Worm (Caenorhabditis elegans) whole organism, late embryonic: ENCODE measurements around the gene T27C5.12.

Experiments
- C08G9.2 ChIP-seq: sonication (generic microtip); optimal IDR thresholded peaks from 2 replicates; lab custom pipeline; 2016; ENCODE audit warnings: mild to moderate bottlenecking, missing genetic modification characterization, moderate library complexity, missing compliant biosample characterization
- K02D7.2 ChIP-seq: sonication (generic microtip); optimal IDR thresholded peaks from 2 replicates; lab custom pipeline; 2017; ENCODE audit warnings: mild to moderate bottlenecking, missing genetic modification characterization, missing compliant biosample characterization
- T23F11.4 ChIP-seq: fragments of 200-800 bp; sonication (Bioruptor generic); optimal IDR thresholded peaks from 2 replicates; lab custom pipeline; 2018; ENCODE audit warnings: mild to moderate bottlenecking, missing genetic modification characterization, missing compliant biosample characterization
- Y22D7AL.16 ChIP-seq: sonication (generic microtip); optimal IDR thresholded peaks from 2 replicates; lab custom pipeline; 2016; ENCODE audit warnings: missing genetic modification characterization, missing compliant biosample characterization
- ahr-1 ChIP-seq: sonication (generic microtip); optimal IDR thresholded peaks from 2 replicates; lab custom pipeline; 2016; ENCODE audit warnings: missing genetic modification characterization, missing compliant biosample characterization
- ama-1 ChIP-seq: fragments of 150-350 bp; optimal IDR thresholded peaks from 2 replicates; lab custom pipeline; 2014
- ceh-14 ChIP-seq: sonication (generic microtip); optimal IDR thresholded peaks from 2 replicates; lab custom pipeline; 2016; ENCODE audit warnings: missing genotype, missing genetic modification characterization, missing compliant biosample characterization
- ceh-18 ChIP-seq: sonication (generic microtip); optimal IDR thresholded peaks from 2 replicates; lab custom pipeline; 2016; ENCODE audit warnings: missing genetic modification characterization, missing compliant biosample characterization
- ceh-2 ChIP-seq: sonication (generic microtip); optimal IDR thresholded peaks from 2 replicates; lab custom pipeline; 2016; ENCODE audit warnings: missing genotype, missing genetic modification characterization, missing compliant biosample characterization
- ceh-22 ChIP-seq: sonication (generic microtip); optimal IDR thresholded peaks from 2 replicates; lab custom pipeline; 2017; ENCODE audit warnings: missing biosample characterization, missing genetic modification characterization
- ceh-24 ChIP-seq: sonication (generic microtip); optimal IDR thresholded peaks from 2 replicates; lab custom pipeline; 2016; ENCODE audit warnings: mild to moderate bottlenecking, missing genetic modification characterization, missing compliant biosample characterization
- ceh-31 ChIP-seq: sonication (generic microtip); optimal IDR thresholded peaks from 2 replicates; lab custom pipeline; 2016; ENCODE audit warnings: missing genetic modification characterization, missing compliant biosample characterization
- ceh-45 ChIP-seq: fragments of 200-800 bp; sonication (Bioruptor generic); IDR thresholded peaks from 2 replicates; pipeline ENCODE4 v1.3.6; 2022; ENCODE audit warnings: missing genetic modification reagents, missing genetic modification characterization, missing compliant biosample characterization
- ceh-48 ChIP-seq: sonication (generic microtip); optimal IDR thresholded peaks from 2 replicates; lab custom pipeline; 2016; ENCODE audit warnings: missing genetic modification characterization, inconsistent platforms, missing compliant biosample characterization
- ceh-6 ChIP-seq: fragments of 200-800 bp; sonication (Bioruptor generic); optimal IDR thresholded peaks from 2 replicates; lab custom pipeline; 2018; ENCODE audit warnings: mild to moderate bottlenecking, missing genetic modification characterization, missing compliant biosample characterization
- che-1 ChIP-seq: sonication (generic microtip); optimal IDR thresholded peaks from 2 replicates; lab custom pipeline; 2016; ENCODE audit warnings: mild to moderate bottlenecking, missing genetic modification characterization, missing compliant biosample characterization
- dve-1 ChIP-seq: sonication (generic microtip); optimal IDR thresholded peaks from 2 replicates; lab custom pipeline; 2017; ENCODE audit warnings: antibody characterized with exemption, mild to moderate bottlenecking, missing genetic modification characterization, missing compliant biosample characterization
- elt-4 ChIP-seq: sonication (generic microtip); optimal IDR thresholded peaks from 2 replicates; lab custom pipeline; 2016; ENCODE audit warnings: missing genetic modification characterization, missing compliant biosample characterization
- ets-4 ChIP-seq: sonication (generic microtip); optimal IDR thresholded peaks from 2 replicates; lab custom pipeline; 2016; ENCODE audit warnings: missing genetic modification characterization, missing compliant biosample characterization
- fkh-6 ChIP-seq: sonication (generic microtip); optimal IDR thresholded peaks from 2 replicates; lab custom pipeline; 2016; ENCODE audit warnings: missing genetic modification characterization, missing compliant biosample characterization
- gmeb-2 ChIP-seq: sonication (generic microtip); optimal IDR thresholded peaks from 2 replicates; lab custom pipeline; 2016; ENCODE audit warnings: missing genetic modification characterization, inconsistent platforms, missing compliant biosample characterization
- hlh-13 ChIP-seq: fragments of 200-800 bp; sonication (Bioruptor generic); optimal IDR thresholded peaks from 2 replicates; lab custom pipeline; 2018; ENCODE audit warnings: mild to moderate bottlenecking, missing genetic modification characterization, missing compliant biosample characterization
- hlh-15 ChIP-seq: sonication (generic microtip); optimal IDR thresholded peaks from 2 replicates; lab custom pipeline; 2016; ENCODE audit warnings: missing genetic modification characterization, missing compliant biosample characterization
- hlh-30 ChIP-seq: sonication (generic microtip); optimal IDR thresholded peaks from 2 replicates; lab custom pipeline; 2017; ENCODE audit warnings: antibody characterized with exemption, missing genetic modification characterization, missing compliant biosample characterization; ENCODE audit not compliant: insufficient read depth
- hlh-6 ChIP-seq: sonication (generic microtip); optimal IDR thresholded peaks from 2 replicates; lab custom pipeline; 2016; ENCODE audit warnings: missing genotype, missing genetic modification characterization, missing compliant biosample characterization
- lin-11 ChIP-seq: fragments of 200-800 bp; sonication (Bioruptor generic); optimal IDR thresholded peaks from 2 replicates; lab custom pipeline; 2018; ENCODE audit warnings: mild to moderate bottlenecking, missing genetic modification characterization, missing compliant biosample characterization
- mec-3 ChIP-seq: sonication (generic microtip); optimal IDR thresholded peaks from 2 replicates; lab custom pipeline; 2016; ENCODE audit warnings: borderline replicate concordance, missing genetic modification characterization, missing compliant biosample characterization
- nhr-11 ChIP-seq: fragments of 150-350 bp; optimal IDR thresholded peaks from 2 replicates; lab custom pipeline; 2014; ENCODE audit warnings: missing biosample characterization, missing genetic modification characterization
- nhr-232 ChIP-seq: sonication (generic microtip); optimal IDR thresholded peaks from 2 replicates; lab custom pipeline; 2016; ENCODE audit warnings: missing genetic modification characterization, missing compliant biosample characterization
- npax-4 ChIP-seq: sonication (generic microtip); optimal IDR thresholded peaks from 2 replicates; lab custom pipeline; 2016; ENCODE audit warnings: missing genetic modification characterization, missing compliant biosample characterization
- pag-3 ChIP-seq: sonication (generic microtip); optimal IDR thresholded peaks from 2 replicates; lab custom pipeline; 2016; ENCODE audit warnings: missing compliant biosample characterization, missing genetic modification characterization, borderline replicate concordance
- pat-9 ChIP-seq: fragments of 200-800 bp; sonication (Bioruptor generic); optimal IDR thresholded peaks from 2 replicates; lab custom pipeline; 2018; ENCODE audit warnings: mild to moderate bottlenecking, missing genetic modification characterization, moderate library complexity, missing compliant biosample characterization
- pax-1 ChIP-seq: fragments of 150-350 bp; optimal IDR thresholded peaks from 2 replicates; lab custom pipeline; 2014; ENCODE audit warnings: missing biosample characterization, missing genetic modification characterization
- pqm-1 ChIP-seq: sonication (generic microtip); optimal IDR thresholded peaks from 2 replicates; lab custom pipeline; 2016; ENCODE audit warnings: missing genetic modification characterization, missing compliant biosample characterization
- pros-1 ChIP-seq: fragments of 150-350 bp; optimal IDR thresholded peaks from 2 replicates; lab custom pipeline; 2014; ENCODE audit warnings: missing biosample characterization, missing genetic modification reagents, missing genetic modification characterization
- rnt-1 ChIP-seq: sonication (generic microtip); optimal IDR thresholded peaks from 2 replicates; lab custom pipeline; 2016; ENCODE audit warnings: missing genetic modification characterization, missing compliant biosample characterization
- sdc-2 ChIP-seq: sonication (generic microtip); optimal IDR thresholded peaks from 2 replicates; lab custom pipeline; 2016; ENCODE audit warnings: missing genotype, missing genetic modification characterization, missing compliant biosample characterization
- sox-4 ChIP-seq: sonication (generic microtip); optimal IDR thresholded peaks from 2 replicates; lab custom pipeline; 2017; ENCODE audit warnings: mild to moderate bottlenecking, missing genetic modification characterization, inconsistent platforms, missing compliant biosample characterization
- tbx-2 ChIP-seq: sonication (generic microtip); optimal IDR thresholded peaks from 2 replicates; lab custom pipeline; 2016; ENCODE audit warnings: missing genetic modification characterization, missing compliant biosample characterization
- tbx-7 ChIP-seq: sonication (generic microtip); optimal IDR thresholded peaks from 2 replicates; lab custom pipeline; 2016; ENCODE audit warnings: missing genotype, missing genetic modification characterization, missing compliant biosample characterization
- unc-86 ChIP-seq: sonication (generic microtip); optimal IDR thresholded peaks from 2 replicates; lab custom pipeline; 2016; ENCODE audit warnings: missing genetic modification characterization, missing compliant biosample characterization

Gene T27C5.12

DNA sequence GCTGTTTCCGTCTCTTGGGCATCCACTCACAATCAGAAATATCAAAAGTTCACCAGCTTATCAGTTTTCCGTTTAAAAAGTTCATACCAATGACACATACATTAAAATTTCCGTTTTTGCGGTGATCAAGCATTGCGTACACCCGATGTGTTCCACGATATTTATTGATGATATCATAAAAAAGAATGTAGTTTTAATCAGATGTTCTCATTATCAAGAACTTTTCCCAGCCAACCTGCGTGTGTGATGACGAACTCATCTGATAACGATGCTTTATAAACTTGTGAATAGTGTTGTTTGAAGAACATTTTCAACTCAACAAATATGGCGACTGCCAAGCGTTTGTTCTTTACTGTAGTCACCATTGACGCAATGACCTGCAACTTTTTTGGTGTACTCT is 1.8 kb downstream of the T27C5.12 start, which contains the start of gene clc-21:
Gene clc-21, plus strand, starts transcription at position 301 of the 400 bp plus-strand sequence.
- TF ChIP-seq ceh-24 (tag; lab: Kevin White, UChicago) (no peak), ceh-18 (tag; lab: Kevin White, UChicago) (no peak), pros-1 (no peak), ceh-48 (no peak), ceh-6 (GFP tag; lab: Kevin White, UChicago) (no peak), hlh-6 (tag; lab: Kevin White, UChicago) (no peak), ets-4 (tag; lab: Kevin White, UChicago) (no peak), tbx-2 (no peak), T23F11.4 (GFP tag; lab: Kevin White, UChicago) (no peak), npax-4 (tag; lab: Kevin White, UChicago) (no peak), fkh-6 (no peak), ceh-31 (tag; lab: Kevin White, UChicago) (no peak), rnt-1 (tag; lab: Kevin White, UChicago) (no peak), pag-3 (tag; lab: Kevin White, UChicago) (no peak), unc-86 (tag; lab: Kevin White, UChicago) (no peak)

ce11 chrV:17429262-17429661 is 14.2 kb downstream of the T27C5.12 start:
- TF ChIP-seq lin-11: no peak
- no peak for TF ChIP-seq ama-1 (lab: Kevin White, UChicago)
- TF ChIP-seq elt-4: no peak
- no peak for TF ChIP-seq hlh-30 (tag; lab: Kevin White, UChicago)
- no peak for TF ChIP-seq ceh-45 (GFP tag; lab: Robert Waterston, UW)
- no peak for TF ChIP-seq ceh-18 (tag; lab: Kevin White, UChicago)
- TF ChIP-seq K02D7.2 (tag; lab: Kevin White, UChicago): no peak
- no peak for TF ChIP-seq gmeb-2

ce11 chrV:17430066-17430465 is 15.0 kb downstream of the T27C5.12 start, which contains the start of gene T27C5.10:
T27C5.10 (minus strand) TSS chrV:17430166.
- TF ChIP-seq hlh-15 (tag; lab: Kevin White, UChicago) (no peak), ceh-2 (no peak), sdc-2 (no peak), dve-1 (no peak), pat-9 (no peak), sox-4 (tag; lab: Kevin White, UChicago) (no peak), gmeb-2 (no peak), pax-1 (tag; lab: Kevin White, UChicago) (no peak), tbx-7 (tag; lab: Kevin White, UChicago) (no peak), mec-3 (tag; lab: Kevin White, UChicago) (no peak), ceh-22 (no peak), C08G9.2 (tag; lab: Kevin White, UChicago) (no peak), nhr-11 (tag; lab: Kevin White, UChicago) (no peak), lin-11 (no peak), hlh-6 (tag; lab: Kevin White, UChicago) (no peak), tbx-2 (no peak)

- TF ChIP-seq hlh-13 (GFP tag; lab: Kevin White, UChicago) (no peak), nhr-11 (tag; lab: Kevin White, UChicago) (no peak), pag-3 (tag; lab: Kevin White, UChicago) (no peak), Y22D7AL.16 (tag; lab: Kevin White, UChicago) (no peak), ceh-14 (tag; lab: Kevin White, UChicago) (no peak), ahr-1 (tag; lab: Kevin White, UChicago) (no peak), fkh-6 (no peak), pqm-1 (no peak), nhr-232 (tag; lab: Kevin White, UChicago) (no peak), che-1 (tag; lab: Kevin White, UChicago) (no peak), hlh-6 (tag; lab: Kevin White, UChicago) (no peak)
These were observed 15.9 kb downstream of the T27C5.12 start, which contains the start of gene srbc-27 for ce11 chrV:17430903-17431302. srbc-27 (plus strand) TSS chrV:17431203.
